Worm (Caenorhabditis elegans) whole organism, late embryonic: Measurements from ENCODE around the gene nhr-39.

Source experiments
- K09A11.1 ChIP-seq: sonication (generic microtip); optimal IDR thresholded peaks from 2 replicates; lab custom pipeline; 2017; ENCODE audit warnings: antibody characterized with exemption, mild to moderate bottlenecking, missing genetic modification characterization, missing compliant biosample characterization; ENCODE audit not compliant: insufficient read depth
- ceh-18 ChIP-seq: sonication (generic microtip); optimal IDR thresholded peaks from 2 replicates; lab custom pipeline; 2016; ENCODE audit warnings: missing genetic modification characterization, missing compliant biosample characterization
- ceh-48 ChIP-seq: sonication (generic microtip); optimal IDR thresholded peaks from 2 replicates; lab custom pipeline; 2016; ENCODE audit warnings: missing genetic modification characterization, inconsistent platforms, missing compliant biosample characterization
- ceh-6 ChIP-seq: fragments of 200-800 bp; sonication (Bioruptor generic); optimal IDR thresholded peaks from 2 replicates; lab custom pipeline; 2018; ENCODE audit warnings: mild to moderate bottlenecking, missing genetic modification characterization, missing compliant biosample characterization
- che-1 ChIP-seq: sonication (generic microtip); optimal IDR thresholded peaks from 2 replicates; lab custom pipeline; 2016; ENCODE audit warnings: mild to moderate bottlenecking, missing genetic modification characterization, missing compliant biosample characterization
- fax-1 ChIP-seq: sonication (generic microtip); optimal IDR thresholded peaks from 2 replicates; lab custom pipeline; 2016; ENCODE audit warnings: missing genotype, missing genetic modification characterization, missing compliant biosample characterization
- fkh-10 ChIP-seq: fragments of 150-350 bp; optimal IDR thresholded peaks from 2 replicates; lab custom pipeline; 2014; ENCODE audit warnings: missing biosample characterization, missing genetic modification reagents, missing genetic modification characterization
- lim-6 ChIP-seq: sonication (generic microtip); optimal IDR thresholded peaks from 2 replicates; lab custom pipeline; 2016; ENCODE audit warnings: missing genetic modification characterization, missing compliant biosample characterization
- nhr-11 ChIP-seq: fragments of 150-350 bp; optimal IDR thresholded peaks from 2 replicates; lab custom pipeline; 2014; ENCODE audit warnings: missing biosample characterization, missing genetic modification characterization
- pag-3 ChIP-seq: sonication (generic microtip); optimal IDR thresholded peaks from 2 replicates; lab custom pipeline; 2016; ENCODE audit warnings: missing compliant biosample characterization, missing genetic modification characterization, borderline replicate concordance
- pqm-1 ChIP-seq: sonication (generic microtip); optimal IDR thresholded peaks from 2 replicates; lab custom pipeline; 2016; ENCODE audit warnings: missing genetic modification characterization, missing compliant biosample characterization
- tbx-7 ChIP-seq: sonication (generic microtip); optimal IDR thresholded peaks from 2 replicates; lab custom pipeline; 2016; ENCODE audit warnings: missing genotype, missing genetic modification characterization, missing compliant biosample characterization
- unc-3 ChIP-seq, 2 experiments: fragments of 200-800 bp in 1 of 2; sonication (Bioruptor generic) in 1 of 2; sonication (generic microtip) in 1 of 2; conservative IDR thresholded peaks in 1 of 2; optimal IDR thresholded peaks in 1 of 2; 2 replicates each; pipeline versions ENCODE4 v1.3.6 to Lab custom; 2016 to 2022; ENCODE audit warnings: missing compliant biosample characterization in 2 of 2, missing genetic modification characterization in 2 of 2, missing genetic modification reagents in 1 of 2
- ztf-16 ChIP-seq: sonication (generic microtip); optimal IDR thresholded peaks from 2 replicates; lab custom pipeline; 2017; ENCODE audit warnings: missing genetic modification characterization, missing compliant biosample characterization

- no peak for TF ChIP-seq pqm-1 (tag; lab: Kevin White, UChicago)
- no peak for TF ChIP-seq fkh-10 (GFP tag; lab: Kevin White, UChicago)
- TF ChIP-seq ceh-18 (tag; lab: Kevin White, UChicago): no peak
- TF ChIP-seq ceh-6 (GFP tag; lab: Kevin White, UChicago): no peak
- TF ChIP-seq che-1 (tag; lab: Kevin White, UChicago): no peak
- TF ChIP-seq fax-1 (tag; lab: Kevin White, UChicago): no peak
- TF ChIP-seq tbx-7 (tag; lab: Kevin White, UChicago): no peak
- no peak for TF ChIP-seq lim-6
- TF ChIP-seq pag-3: no peak
- TF ChIP-seq unc-3 (GFP tag; conservative IDR thresholded peaks at IDR 0.05; lab: Robert Waterston, UW): no peak
- no peak for TF ChIP-seq unc-3 (tag; optimal IDR thresholded peaks at IDR 0.05; lab: Kevin White, UChicago)
- no peak for TF ChIP-seq K09A11.1 (tag; lab: Kevin White, UChicago)
- TF ChIP-seq ztf-16 (tag; lab: Kevin White, UChicago): no peak
- no peak for TF ChIP-seq ceh-48 (tag; lab: Kevin White, UChicago)
- no peak for TF ChIP-seq nhr-11 (tag; lab: Kevin White, UChicago)
Measured at ce11 chrV:9316970-9317369, 13.8 kb downstream of the nhr-39 start.
